Worm (Caenorhabditis elegans) whole organism, L4 larva: ENCODE measurements around the gene miz-1.

Experiments used
- F49E8.2 ChIP-seq: sonication (generic microtip); optimal IDR thresholded peaks from 2 replicates; lab custom pipeline; 2016; ENCODE audit warnings: missing compliant biosample characterization, mild to moderate bottlenecking, missing genetic modification characterization, borderline replicate concordance
- R02D3.7 ChIP-seq: fragments of 150-350 bp; sonication (generic microtip); optimal IDR thresholded peaks from 3 replicates; lab custom pipeline; 2014; ENCODE audit warnings: missing biosample characterization, missing genetic modification characterization
- T20F7.1 ChIP-seq: fragments of 200-800 bp; sonication (Bioruptor generic); optimal IDR thresholded peaks from 2 replicates; lab custom pipeline; 2018; ENCODE audit warnings: mild to moderate bottlenecking, missing genetic modification characterization, missing compliant biosample characterization
- Y48G9A.11 ChIP-seq: fragments of 200-800 bp; sonication (Bioruptor generic); IDR thresholded peaks from 2 replicates; pipeline ENCODE4 v1.3.6; 2022; ENCODE audit warnings: missing genetic modification reagents, missing genetic modification characterization, missing compliant biosample characterization
- aha-1 ChIP-seq: fragments of 150-350 bp; peaks from one replicate; lab custom pipeline; 2014; ENCODE audit warnings: missing biosample characterization, missing genetic modification characterization
- ama-1 ChIP-seq: fragments of 150-350 bp; optimal IDR thresholded peaks from 2 replicates; lab custom pipeline; 2014; ENCODE audit warnings: inconsistent platforms, mixed read lengths
- arid-1 ChIP-seq: fragments of 200-800 bp; sonication (Bioruptor generic); conservative IDR thresholded peaks from 2 replicates; pipeline ENCODE4 v1.3.6; 2022; ENCODE audit warnings: missing genetic modification reagents, missing genetic modification characterization, missing compliant biosample characterization
- ceh-32 ChIP-seq: sonication (generic microtip); optimal IDR thresholded peaks from 2 replicates; lab custom pipeline; 2016; ENCODE audit warnings: mild to moderate bottlenecking, missing genetic modification characterization, missing compliant biosample characterization; ENCODE audit not compliant: poor library complexity
- ceh-82 ChIP-seq: sonication (generic microtip); optimal IDR thresholded peaks from 2 replicates; lab custom pipeline; 2017; ENCODE audit warnings: missing biosample characterization, missing genetic modification characterization
- cey-2 ChIP-seq: sonication (generic microtip); optimal IDR thresholded peaks from 3 replicates; lab custom pipeline; 2017; ENCODE audit warnings: missing genetic modification characterization, mild to moderate bottlenecking, missing compliant biosample characterization, antibody characterized with exemption, borderline replicate concordance; ENCODE audit not compliant: insufficient read depth
- daf-12 ChIP-seq: fragments of 150-350 bp; optimal IDR thresholded peaks from 2 replicates; lab custom pipeline; 2014; ENCODE audit warnings: missing biosample characterization, missing genetic modification reagents, missing genetic modification characterization
- daf-16 ChIP-seq, 3 experiments: sonication (generic microtip); optimal IDR thresholded peaks; 2 replicates each; lab custom pipeline; 2016 to 2017; ENCODE audit warnings: missing genetic modification characterization in 3 of 3, missing genetic modification reagents in 3 of 3, mild to moderate bottlenecking in 2 of 3, missing compliant biosample characterization in 2 of 3, missing biosample characterization in 1 of 3, moderate library complexity in 1 of 3
- dmd-6 ChIP-seq: fragments of 200-800 bp; sonication (Bioruptor generic); IDR thresholded peaks from 2 replicates; pipeline ENCODE4 v1.3.6; 2022; ENCODE audit warnings: missing genetic modification reagents, missing genetic modification characterization, missing compliant biosample characterization
- dmd-8 ChIP-seq: fragments of 200-800 bp; sonication (Bioruptor generic); IDR thresholded peaks from 2 replicates; pipeline ENCODE4 v1.3.6; 2022; ENCODE audit warnings: missing genetic modification characterization, missing compliant biosample characterization
- dpl-1 ChIP-seq: fragments of 150-350 bp; optimal IDR thresholded peaks from 2 replicates; lab custom pipeline; 2014; ENCODE audit warnings: missing biosample characterization, missing genetic modification reagents, missing genetic modification characterization
- duxl-1 ChIP-seq: sonication (generic microtip); optimal IDR thresholded peaks from 2 replicates; lab custom pipeline; 2016; ENCODE audit warnings: mild to moderate bottlenecking, missing genetic modification characterization, moderate library complexity, missing compliant biosample characterization; ENCODE audit not compliant: poor library complexity
- egl-43 ChIP-seq: fragments of 200-800 bp; sonication (Bioruptor generic); IDR thresholded peaks from 2 replicates; pipeline ENCODE4 v1.3.6; 2022; ENCODE audit warnings: missing genetic modification reagents, missing genetic modification characterization, missing compliant biosample characterization
- fkh-10 ChIP-seq: fragments of 150-350 bp; optimal IDR thresholded peaks from 2 replicates; lab custom pipeline; 2014; ENCODE audit warnings: missing biosample characterization, missing genetic modification reagents, missing genetic modification characterization
- hif-1 ChIP-seq, 2 experiments: sonication (generic microtip); optimal IDR thresholded peaks; 2 replicates each; lab custom pipeline; 2016 to 2017; ENCODE audit warnings: missing compliant biosample characterization in 2 of 2, missing genetic modification characterization in 2 of 2, missing genetic modification reagents in 2 of 2, missing genotype in 2 of 2, mild to moderate bottlenecking in 1 of 2
- hlh-11 ChIP-seq: fragments of 200-800 bp; sonication (Bioruptor generic); optimal IDR thresholded peaks from 2 replicates; lab custom pipeline; 2018; ENCODE audit warnings: mild to moderate bottlenecking, missing genetic modification characterization, missing compliant biosample characterization
- lin-15B ChIP-seq: fragments of 150-350 bp; sonication (generic microtip); optimal IDR thresholded peaks from 3 replicates; lab custom pipeline; 2014; ENCODE audit warnings: missing biosample characterization, missing genetic modification characterization
- lir-3 ChIP-seq: sonication (generic microtip); optimal IDR thresholded peaks from 2 replicates; lab custom pipeline; 2016; ENCODE audit warnings: mild to moderate bottlenecking, missing genetic modification characterization, missing compliant biosample characterization
- madf-9 ChIP-seq: fragments of 200-800 bp; sonication (Bioruptor generic); conservative IDR thresholded peaks from 2 replicates; pipeline ENCODE4 v1.3.6; 2022; ENCODE audit warnings: missing genetic modification reagents, missing genetic modification characterization, missing compliant biosample characterization
- mdl-1 ChIP-seq, 2 experiments: fragments of 150-350 bp in 1 of 2; sonication (generic microtip) in 1 of 2; optimal IDR thresholded peaks; 2 replicates each; lab custom pipeline; 2014 to 2017; ENCODE audit warnings: missing biosample characterization in 2 of 2, missing genetic modification characterization in 2 of 2
- mep-1 ChIP-seq: fragments of 150-350 bp; sonication (generic microtip); optimal IDR thresholded peaks from 3 replicates; lab custom pipeline; 2014; ENCODE audit warnings: missing biosample characterization, missing genetic modification characterization
- mxl-2 ChIP-seq: fragments of 200-800 bp; sonication (Bioruptor generic); conservative IDR thresholded peaks from 2 replicates; pipeline ENCODE4 v1.3.6; 2022; ENCODE audit warnings: missing genetic modification reagents, missing genetic modification characterization, missing compliant biosample characterization
- nhr-11 ChIP-seq: fragments of 150-350 bp; optimal IDR thresholded peaks from 2 replicates; lab custom pipeline; 2014; ENCODE audit warnings: missing biosample characterization, missing genetic modification characterization
- nhr-28 ChIP-seq: fragments of 150-350 bp; optimal IDR thresholded peaks from 2 replicates; lab custom pipeline; 2014; ENCODE audit warnings: missing biosample characterization, missing genetic modification characterization
- nhr-41 ChIP-seq: fragments of 200-800 bp; sonication (Bioruptor generic); IDR thresholded peaks from 2 replicates; pipeline ENCODE4 v1.3.6; 2022; ENCODE audit warnings: missing genetic modification reagents, missing genetic modification characterization, missing compliant biosample characterization
- nhr-42 ChIP-seq: fragments of 200-800 bp; sonication (Bioruptor generic); IDR thresholded peaks from 2 replicates; pipeline ENCODE4 v1.3.6; 2022; ENCODE audit warnings: missing genetic modification characterization, missing compliant biosample characterization
- nhr-77 ChIP-seq: fragments of 150-350 bp; optimal IDR thresholded peaks from 2 replicates; lab custom pipeline; 2014; ENCODE audit warnings: missing biosample characterization, missing genetic modification characterization
- pha-4 ChIP-seq, 2 experiments: fragments of 150-350 bp in 1 of 2; fragments of 200-800 bp in 1 of 2; sonication (Bioruptor generic) in 1 of 2; IDR thresholded peaks in 1 of 2; optimal IDR thresholded peaks in 1 of 2; 2 replicates each; pipeline versions ENCODE4 v1.3.6 to Lab custom; 2014 to 2022; ENCODE audit warnings: missing genetic modification characterization in 2 of 2, missing genetic modification reagents in 2 of 2, missing biosample characterization in 1 of 2, missing compliant biosample characterization in 1 of 2
- php-3 ChIP-seq: fragments of 200-800 bp; sonication (Bioruptor generic); IDR thresholded peaks from 2 replicates; pipeline ENCODE4 v1.3.6; 2022; ENCODE audit warnings: missing genetic modification reagents, missing genetic modification characterization, missing compliant biosample characterization
- pqm-1 ChIP-seq: sonication (generic microtip); optimal IDR thresholded peaks from 2 replicates; lab custom pipeline; 2017; ENCODE audit warnings: missing biosample characterization, missing genetic modification characterization
- rbr-2 ChIP-seq: sonication (generic microtip); optimal IDR thresholded peaks from 2 replicates; lab custom pipeline; 2016; ENCODE audit warnings: missing genotype, missing genetic modification characterization, missing compliant biosample characterization
- saeg-2 ChIP-seq: fragments of 200-800 bp; sonication (Bioruptor generic); IDR thresholded peaks from 2 replicates; pipeline ENCODE4 v1.3.6; 2022; ENCODE audit warnings: missing genetic modification reagents, missing genetic modification characterization, missing compliant biosample characterization
- sdz-12 ChIP-seq: fragments of 200-800 bp; sonication (Bioruptor generic); optimal IDR thresholded peaks from 2 replicates; lab custom pipeline; 2018; ENCODE audit warnings: mild to moderate bottlenecking, missing genetic modification characterization, missing compliant biosample characterization
- set-16 ChIP-seq: fragments of 200-800 bp; sonication (Bioruptor generic); IDR thresholded peaks from 2 replicates; pipeline ENCODE4 v1.3.6; 2022; ENCODE audit warnings: missing genetic modification reagents, missing genetic modification characterization, missing compliant biosample characterization
- snpc-1.2 ChIP-seq: fragments of 200-800 bp; sonication (Bioruptor generic); IDR thresholded peaks from 2 replicates; pipeline ENCODE4 v1.3.6; 2022; ENCODE audit warnings: missing genetic modification reagents, missing genetic modification characterization, missing compliant biosample characterization
- snpc-4 ChIP-seq: fragments of 150-350 bp; optimal IDR thresholded peaks from 2 replicates; lab custom pipeline; 2014; ENCODE audit warnings: missing biosample characterization, missing genetic modification characterization
- spr-3 ChIP-seq: fragments of 200-800 bp; sonication (Bioruptor generic); optimal IDR thresholded peaks from 2 replicates; lab custom pipeline; 2018; ENCODE audit warnings: mild to moderate bottlenecking, missing genetic modification characterization, missing compliant biosample characterization
- tra-1 ChIP-seq: fragments of 200-800 bp; sonication (Bioruptor generic); IDR thresholded peaks from 2 replicates; pipeline ENCODE4 v1.3.6; 2022; ENCODE audit warnings: missing genetic modification reagents, missing genetic modification characterization, missing compliant biosample characterization
- unc-130 ChIP-seq: sonication (generic microtip); optimal IDR thresholded peaks from 2 replicates; lab custom pipeline; 2016; ENCODE audit warnings: missing genetic modification reagents, missing genetic modification characterization, missing compliant biosample characterization
- unc-39 ChIP-seq: sonication (generic microtip); optimal IDR thresholded peaks from 2 replicates; lab custom pipeline; 2017; ENCODE audit warnings: missing biosample characterization, missing genetic modification characterization
- zag-1 ChIP-seq: fragments of 150-350 bp; optimal IDR thresholded peaks from 2 replicates; lab custom pipeline; 2014; ENCODE audit warnings: missing biosample characterization, missing genetic modification characterization
- zfp-2 ChIP-seq: sonication (generic microtip); optimal IDR thresholded peaks from 2 replicates; lab custom pipeline; 2016; ENCODE audit warnings: mild to moderate bottlenecking, missing genetic modification characterization, missing compliant biosample characterization
- ztf-11 ChIP-seq: fragments of 150-350 bp; optimal IDR thresholded peaks from 2 replicates; lab custom pipeline; 2014; ENCODE audit warnings: missing biosample characterization, missing genetic modification characterization
- ztf-7 ChIP-seq: fragments of 150-350 bp; optimal IDR thresholded peaks from 2 replicates; lab custom pipeline; 2014; ENCODE audit warnings: missing biosample characterization, missing genetic modification characterization

Gene miz-1

ce11 chrIV:10817030-10817429, 4.8 kb downstream of the miz-1 start (continued):
- TF ChIP-seq dmd-6 (GFP tag; lab: Robert Waterston, UW): no peak
- peak in 1 of 2 experiments; percentile 73 for TF ChIP-seq mdl-1 (tag; optimal IDR thresholded peaks at IDR 0.05; lab: Kevin White, UChicago)
- TF ChIP-seq F49E8.2 (tag; lab: Kevin White, UChicago): no peak
- TF ChIP-seq snpc-1.2 (GFP tag; lab: Robert Waterston, UW): no peak
- TF ChIP-seq rbr-2 (tag; lab: Kevin White, UChicago): no peak
- TF ChIP-seq mep-1: peak; percentile 26
- no peak for TF ChIP-seq nhr-42 (GFP tag; lab: Robert Waterston, UW)
- TF ChIP-seq set-16 (GFP tag; lab: Robert Waterston, UW): peak; percentile 87
- TF ChIP-seq mxl-2: no peak
- TF ChIP-seq ceh-82: no peak
- no peak for TF ChIP-seq nhr-41 (GFP tag; lab: Robert Waterston, UW)
- TF ChIP-seq dmd-8: no peak
- TF ChIP-seq lin-15B: no peak
- TF ChIP-seq duxl-1 (tag; lab: Kevin White, UChicago): no peak
- TF ChIP-seq ceh-32: no peak
- TF ChIP-seq php-3: no peak
- no peak for TF ChIP-seq T20F7.1
- TF ChIP-seq fkh-10 (GFP tag; lab: Kevin White, UChicago): no peak
- TF ChIP-seq zag-1: no peak
- TF ChIP-seq ztf-11 (tag; lab: Kevin White, UChicago): no peak
- no peak for TF ChIP-seq pha-4 (GFP tag; IDR thresholded peaks at IDR 0.05; lab: Robert Waterston, UW)
- TF ChIP-seq pha-4 (tag; optimal IDR thresholded peaks at IDR 0.05; lab: Kevin White, UChicago): no peak
- TF ChIP-seq R02D3.7 (tag; lab: Kevin White, UChicago): no peak
- no peak for TF ChIP-seq ama-1 (lab: Kevin White, UChicago)
- peak; percentile 97 for TF ChIP-seq aha-1 (tag; lab: Kevin White, UChicago)
- TF ChIP-seq nhr-77 (tag; lab: Kevin White, UChicago): no peak
- TF ChIP-seq nhr-11 (tag; lab: Kevin White, UChicago): no peak
- no peak for TF ChIP-seq dpl-1 (GFP tag; lab: Kevin White, UChicago)
- TF ChIP-seq daf-16 (GFP tag; optimal IDR thresholded peaks at IDR 0.05; lab: Kevin White, UChicago): no peak
- TF ChIP-seq daf-16 (tag; optimal IDR thresholded peaks at IDR 0.05; lab: Kevin White, UChicago): no peak
- TF ChIP-seq snpc-4 (tag; lab: Kevin White, UChicago): no peak
- TF ChIP-seq tra-1: no peak
- TF ChIP-seq madf-9 (GFP tag; lab: Robert Waterston, UW): peak; percentile 14; the same call in 1 of the 2 replicates
- no peak for TF ChIP-seq saeg-2 (GFP tag; lab: Robert Waterston, UW)
- TF ChIP-seq cey-2 (tag; lab: Kevin White, UChicago): no peak
- no peak for TF ChIP-seq lir-3 (tag; lab: Kevin White, UChicago)
- no peak for TF ChIP-seq nhr-28 (tag; lab: Kevin White, UChicago)
- TF ChIP-seq zfp-2 (tag; lab: Kevin White, UChicago): no peak
- TF ChIP-seq spr-3 (GFP tag; lab: Kevin White, UChicago): no peak
- TF ChIP-seq unc-130 (GFP tag; lab: Kevin White, UChicago): no peak
- TF ChIP-seq Y48G9A.11 (GFP tag; lab: Robert Waterston, UW): no peak
- no peak for TF ChIP-seq ztf-7 (tag; lab: Kevin White, UChicago)
- TF ChIP-seq daf-12 (tag; lab: Kevin White, UChicago): no peak
- TF ChIP-seq unc-39: no peak
- no peak for TF ChIP-seq hif-1 (tag; optimal IDR thresholded peaks at IDR 0.05; lab: Kevin White, UChicago)
- no peak for TF ChIP-seq pqm-1 (tag; lab: Kevin White, UChicago)
- TF ChIP-seq hlh-11 (tag; lab: Kevin White, UChicago): peak; percentile 28
- no peak for TF ChIP-seq sdz-12 (GFP tag; lab: Kevin White, UChicago)
- TF ChIP-seq egl-43 (GFP tag; lab: Robert Waterston, UW): peak; percentile 68; the same call in 1 of the 2 replicates
- TF ChIP-seq arid-1 (GFP tag; lab: Robert Waterston, UW): no peak
